Worm (Caenorhabditis elegans): Measurements from ENCODE around the gene T22D1.17.

DNA sequence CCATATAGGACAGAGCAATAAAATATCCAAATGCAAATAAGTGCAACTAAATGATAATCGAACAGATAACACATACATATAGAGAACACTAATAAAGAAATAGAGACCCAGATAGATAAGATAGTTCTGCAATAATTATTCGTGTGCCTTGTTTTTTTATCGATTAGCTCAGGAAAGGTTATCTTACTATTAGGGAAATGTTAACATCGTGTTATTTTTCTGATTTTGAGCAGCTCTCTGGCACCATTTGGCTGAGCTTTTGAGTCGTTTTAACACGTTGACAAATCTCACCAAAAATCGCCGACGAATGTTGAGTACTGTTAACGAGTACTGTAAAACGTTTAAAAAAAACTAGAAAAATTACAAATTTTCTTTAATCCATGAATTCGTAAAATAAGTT lies 22.6 kb downstream of the T22D1.17 start, which contains the start of gene cest-6:
- TF ChIP-seq nhr-237 (tag; optimal IDR thresholded peaks at IDR 0.05) (no peak), ztf-11 (tag; optimal IDR thresholded peaks at IDR 0.05) (no peak), snpc-4 (tag; optimal IDR thresholded peaks at IDR 0.05) (no peak), unc-62 (GFP tag; optimal IDR thresholded peaks at IDR 0.05) (no peak), mep-1 (tag; optimal IDR thresholded peaks at IDR 0.05) (no peak), ceh-83 (GFP tag; optimal IDR thresholded peaks at IDR 0.05) (no peak), sem-2 (GFP tag; optimal IDR thresholded peaks at IDR 0.05) (no peak)
